Worm (Caenorhabditis elegans) whole organism, L1 larva: ENCODE data around the gene T14B4.5.

Source experiments
- ces-1 ChIP-seq: fragments of 150-350 bp; optimal IDR thresholded peaks from 2 replicates; lab custom pipeline; 2014; ENCODE audit warnings: missing biosample characterization, missing genetic modification reagents, missing genetic modification characterization
- dsc-1 ChIP-seq: sonication (generic microtip); optimal IDR thresholded peaks from 2 replicates; lab custom pipeline; 2016; ENCODE audit warnings: mild to moderate bottlenecking, missing genetic modification characterization, missing compliant biosample characterization
- fos-1 ChIP-seq: fragments of 150-350 bp; optimal IDR thresholded peaks from 2 replicates; lab custom pipeline; 2014; ENCODE audit warnings: missing biosample characterization, missing genetic modification characterization
- hpl-2 ChIP-seq: fragments of 150-350 bp; optimal IDR thresholded peaks from 2 replicates; lab custom pipeline; 2014; ENCODE audit warnings: missing biosample characterization, missing genetic modification reagents, missing genetic modification characterization
- lsy-2 ChIP-seq, 2 experiments: fragments of 150-350 bp; optimal IDR thresholded peaks; 2 replicates each; lab custom pipeline; 2014; ENCODE audit warnings: missing biosample characterization in 2 of 2, missing genetic modification characterization in 2 of 2
- nhr-11 ChIP-seq: fragments of 150-350 bp; optimal IDR thresholded peaks from 2 replicates; lab custom pipeline; 2014; ENCODE audit warnings: missing biosample characterization, missing genetic modification characterization
- nhr-12 ChIP-seq: sonication (generic microtip); optimal IDR thresholded peaks from 2 replicates; lab custom pipeline; 2017; ENCODE audit warnings: missing biosample characterization, missing genetic modification characterization
- pqm-1 ChIP-seq: sonication (generic microtip); optimal IDR thresholded peaks from 3 replicates; lab custom pipeline; 2017; ENCODE audit warnings: missing biosample characterization, missing genetic modification characterization
- snpc-4 ChIP-seq: fragments of 150-350 bp; optimal IDR thresholded peaks from 2 replicates; lab custom pipeline; 2014; ENCODE audit warnings: missing biosample characterization, missing genetic modification characterization
- unc-62 ChIP-seq: fragments of 150-350 bp; optimal IDR thresholded peaks from 2 replicates; lab custom pipeline; 2014; ENCODE audit warnings: missing biosample characterization, missing genetic modification reagents, missing genetic modification characterization

DNA sequence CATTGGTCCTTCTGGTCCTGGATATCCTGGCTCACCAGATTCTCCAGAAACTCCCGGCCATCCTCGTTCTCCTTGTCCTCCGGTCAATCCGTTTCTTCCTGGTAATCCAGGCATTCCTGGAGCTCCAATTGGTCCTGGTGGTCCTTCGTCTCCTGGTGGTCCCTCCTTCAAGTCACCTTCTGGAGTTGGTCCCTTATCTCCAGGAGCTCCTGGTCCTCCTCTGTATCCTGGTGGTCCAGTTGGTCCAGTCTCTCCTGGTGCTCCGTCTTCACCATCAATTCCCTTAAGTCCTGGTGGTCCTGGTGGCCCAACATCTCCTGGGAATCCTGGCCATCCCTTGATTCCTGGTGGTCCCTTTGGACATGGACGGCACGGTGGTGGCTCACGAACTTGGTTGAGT lies 6.1 kb upstream of the T14B4.5 start:
- no peak for TF ChIP-seq nhr-12
- TF ChIP-seq snpc-4 (tag; lab: Kevin White, UChicago), result no peak
- TF ChIP-seq pqm-1 (tag; lab: Kevin White, UChicago), result no peak
- TF ChIP-seq lsy-2 (tag; optimal IDR thresholded peaks at IDR 0.05; lab: Kevin White, UChicago), result no peak
- no peak for TF ChIP-seq hpl-2 (GFP tag; lab: Kevin White, UChicago)
- no peak for TF ChIP-seq nhr-11
- TF ChIP-seq dsc-1, result no peak
- no peak for TF ChIP-seq unc-62 (GFP tag; lab: Kevin White, UChicago)
- no peak for TF ChIP-seq ces-1 (GFP tag; lab: Kevin White, UChicago)
- TF ChIP-seq fos-1 (tag; lab: Kevin White, UChicago), result no peak
